Fruit fly (Drosophila melanogaster): ENCODE data around the gene CG16790.
A peak's percentile ranks its signal among the peaks of the same experiment; 100 is the strongest.

CG16790 gene

DNA sequence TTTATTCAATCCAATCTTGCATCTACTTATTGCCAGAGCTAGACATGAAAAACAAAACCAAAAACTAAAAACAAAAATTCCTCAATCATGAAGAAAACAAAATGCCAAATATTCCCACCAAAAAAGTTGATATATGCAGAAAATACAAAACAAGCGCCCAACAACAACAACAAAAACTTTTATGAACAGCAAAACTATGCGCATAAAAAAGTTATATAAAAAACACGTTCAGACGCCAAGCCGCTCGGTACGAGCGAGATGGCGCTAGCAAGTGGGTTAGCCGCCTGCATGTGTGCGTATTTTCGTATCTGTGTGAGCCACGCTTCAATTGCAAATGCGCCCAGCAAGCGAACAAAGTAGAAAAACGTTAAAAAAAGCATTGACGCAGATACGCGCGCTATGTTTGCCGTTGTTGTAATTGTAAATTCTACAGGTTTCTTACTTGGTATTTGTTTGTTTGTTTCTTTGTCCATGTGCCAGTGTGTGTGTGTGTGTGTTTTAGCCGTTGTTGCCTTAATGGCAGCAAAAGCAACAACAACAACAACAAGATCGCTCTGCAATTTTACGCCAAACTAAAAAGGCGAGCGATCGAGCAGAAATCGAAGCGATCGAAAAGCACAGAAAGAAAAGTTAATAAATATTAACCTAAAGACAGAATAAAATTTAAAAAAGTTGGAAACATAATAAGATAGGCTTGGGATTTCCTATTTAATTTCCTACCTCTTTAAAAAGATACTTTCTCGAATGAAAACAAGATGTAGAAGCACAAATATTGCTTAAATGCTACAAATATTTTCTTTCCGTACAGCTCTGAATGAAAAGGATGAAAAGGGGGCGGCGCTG is 23.6 kb upstream of the CG16790 start (continued):
- TF ChIP-seq Blimp-1 (GFP tag; optimal IDR thresholded peaks at IDR 0.05), result no peak
- TF ChIP-seq dsx (GFP tag; optimal IDR thresholded peaks at IDR 0.05; ENCODE audit: poor library complexity, severe bottlenecking), result peak; percentile 82
- TF ChIP-seq ss (GFP tag; optimal IDR thresholded peaks at IDR 0.05), result peak; percentile 48 to 69
- TF ChIP-seq Lpt (GFP tag; optimal IDR thresholded peaks at IDR 0.05), result peak; percentile 60
- TF ChIP-seq CG8319 (GFP tag; optimal IDR thresholded peaks at IDR 0.05), result peak; percentile 11
- peak; percentile 70 for TF ChIP-seq Gug (GFP tag; IDR thresholded peaks at IDR 0.05)
- peak; percentile 4 for TF ChIP-seq topi (GFP tag; optimal IDR thresholded peaks at IDR 0.05)
- peak; percentile 38 to 78 for TF ChIP-seq salr (GFP tag; optimal IDR thresholded peaks at IDR 0.05)
- no peak for TF ChIP-seq Hr39 (GFP tag; optimal IDR thresholded peaks at IDR 0.05)
- TF ChIP-seq fkh (GFP tag; optimal IDR thresholded peaks at IDR 0.05), result peak; percentile 39
- no peak for TF ChIP-seq Hr38 (GFP tag; optimal IDR thresholded peaks at IDR 0.05)
- TF ChIP-seq CG10631 (GFP tag; optimal IDR thresholded peaks at IDR 0.05), result peak; percentile 80
- peak; percentile 9 for TF ChIP-seq esn (GFP tag; optimal IDR thresholded peaks at IDR 0.05)
- TF ChIP-seq CG7368 (GFP tag; optimal IDR thresholded peaks at IDR 0.05), result peak; percentile 57
- no peak for TF ChIP-seq Sox102F (GFP tag; optimal IDR thresholded peaks at IDR 0.05)
- TF ChIP-seq Eip78C (GFP tag), result peak; percentile 95
- TF ChIP-seq CG32006 (GFP tag; optimal IDR thresholded peaks at IDR 0.05), result peak; percentile 79
- TF ChIP-seq CG9139 (GFP tag; optimal IDR thresholded peaks at IDR 0.05), result peak; percentile 29
- peak; percentile 88 for TF ChIP-seq eg (GFP tag; IDR thresholded peaks at IDR 0.05)
- TF ChIP-seq spab (GFP tag; optimal IDR thresholded peaks at IDR 0.05), result peak; percentile 66
- TF ChIP-seq CG15336 (GFP tag; IDR thresholded peaks at IDR 0.05), result peak; percentile 90

DNA sequence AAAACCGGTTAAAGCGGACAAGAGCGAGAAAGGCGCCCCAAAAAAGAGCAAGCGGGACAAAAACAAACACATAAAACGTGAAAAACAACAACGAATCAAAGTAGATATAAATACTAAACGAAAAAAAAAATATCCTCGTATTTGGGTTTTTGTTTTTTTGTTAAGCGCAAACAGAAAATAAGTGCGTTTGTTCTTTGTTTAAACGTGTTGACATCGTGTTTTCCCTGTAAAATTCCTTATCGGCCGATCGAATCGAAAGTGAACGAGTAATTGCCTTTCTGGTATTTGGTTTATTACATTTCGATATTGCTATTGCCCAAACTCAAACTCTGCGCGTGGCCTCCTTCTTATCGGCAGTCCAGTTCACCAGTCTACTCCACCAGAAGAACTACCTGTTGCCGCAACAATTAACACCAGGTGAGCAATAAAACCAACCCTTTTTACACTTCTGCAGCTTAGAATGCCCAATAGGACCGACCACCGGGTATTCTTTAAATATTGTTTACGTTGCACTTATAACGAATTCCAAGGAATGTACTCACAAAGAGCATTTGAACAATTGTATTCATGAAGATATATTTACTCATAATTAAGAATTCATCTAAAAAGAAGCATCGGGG is 21.9 kb upstream of the CG16790 start:
- TF ChIP-seq fkh (GFP tag; optimal IDR thresholded peaks at IDR 0.05) (peak; percentile 17), spab (GFP tag; optimal IDR thresholded peaks at IDR 0.05) (no peak), CG15336 (GFP tag; IDR thresholded peaks at IDR 0.05) (no peak), Blimp-1 (GFP tag; optimal IDR thresholded peaks at IDR 0.05) (peak; percentile 11), topi (GFP tag; optimal IDR thresholded peaks at IDR 0.05) (no peak), CG3032 (tag; optimal IDR thresholded peaks at IDR 0.05) (no peak)

DNA sequence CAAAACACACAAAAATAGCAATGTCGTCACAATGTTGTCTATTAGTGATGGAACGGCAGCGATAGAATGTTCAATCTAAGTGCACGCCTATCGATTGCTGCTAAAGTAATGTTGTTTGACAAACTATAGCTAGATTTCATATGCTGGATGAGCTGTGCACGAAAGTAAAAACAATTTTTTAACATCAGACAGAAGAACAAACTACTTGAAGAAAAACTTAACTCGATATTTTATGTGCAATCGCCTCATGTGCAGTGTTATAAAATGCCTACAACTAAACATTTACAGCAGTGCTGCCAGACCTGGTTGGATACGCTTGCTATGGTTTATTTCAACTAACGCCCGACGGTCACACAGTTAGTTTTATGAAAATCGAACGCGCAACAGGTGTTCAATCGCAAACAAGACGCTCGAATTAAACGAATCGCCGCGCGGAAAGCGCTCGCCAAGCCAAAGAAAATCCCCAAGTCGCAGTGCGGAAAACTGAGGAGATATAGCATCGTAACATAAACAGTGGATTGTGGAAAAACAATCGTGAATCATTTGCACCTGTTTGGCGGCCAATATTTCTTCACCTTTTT is 21.0 kb upstream of the CG16790 start, which contains the start of the genes bocks and CG8312:
bocks (minus strand) TSS at position 51 of the 581 bp plus-strand sequence.
CG8312 (plus strand) TSS at position 358 of the 581 bp plus-strand sequence.
- TF ChIP-seq Eip75B (GFP tag; optimal IDR thresholded peaks at IDR 0.05), result no peak
- TF ChIP-seq esn (GFP tag; optimal IDR thresholded peaks at IDR 0.05), result peak; percentile 37
- peak; percentile 44 for TF ChIP-seq topi (GFP tag; optimal IDR thresholded peaks at IDR 0.05)
- no peak for TF ChIP-seq CG11294 (GFP tag; IDR thresholded peaks at IDR 0.05)
- TF ChIP-seq ss (GFP tag; optimal IDR thresholded peaks at IDR 0.05), result peak in 1 of 2 experiments; percentile 14
- no peak for TF ChIP-seq Smox (GFP tag; optimal IDR thresholded peaks at IDR 0.05)
- no peak for TF ChIP-seq Hr38 (GFP tag; optimal IDR thresholded peaks at IDR 0.05)
- no peak for TF ChIP-seq CG3032 (tag; optimal IDR thresholded peaks at IDR 0.05)
- no peak for TF ChIP-seq Sox15 (GFP tag; optimal IDR thresholded peaks at IDR 0.05)
- no peak for TF ChIP-seq Sox102F (GFP tag; optimal IDR thresholded peaks at IDR 0.05)
- TF ChIP-seq CG6792 (GFP tag; optimal IDR thresholded peaks at IDR 0.05), result peak; percentile 16
- TF ChIP-seq CG31627 (GFP tag; optimal IDR thresholded peaks at IDR 0.05), result peak; percentile 52
- peak; percentile 12 for TF ChIP-seq cyc (GFP tag; optimal IDR thresholded peaks at IDR 0.05)
- no peak for TF ChIP-seq CG16779 (tag; optimal IDR thresholded peaks at IDR 0.05)
- TF ChIP-seq OdsH (GFP tag; optimal IDR thresholded peaks at IDR 0.05), result no peak
- TF ChIP-seq CG8119 (GFP tag; IDR thresholded peaks at IDR 0.05), result no peak
- no peak for TF ChIP-seq Eip93F (GFP tag; optimal IDR thresholded peaks at IDR 0.05)
- no peak for TF ChIP-seq Hr4 (GFP tag; optimal IDR thresholded peaks at IDR 0.05)
- peak; percentile 30 for TF ChIP-seq lz (GFP tag; optimal IDR thresholded peaks at IDR 0.05)
- no peak for TF ChIP-seq CG7368 (GFP tag; optimal IDR thresholded peaks at IDR 0.05)
- TF ChIP-seq pdm3 (GFP tag; optimal IDR thresholded peaks at IDR 0.05), result peak; percentile 35
- TF ChIP-seq CG32006 (GFP tag; optimal IDR thresholded peaks at IDR 0.05), result no peak
- no peak for TF ChIP-seq CG8632 (GFP tag; optimal IDR thresholded peaks at IDR 0.05)
- no peak for TF ChIP-seq Lpt (GFP tag; optimal IDR thresholded peaks at IDR 0.05)
- TF ChIP-seq Ets96B (tag; optimal IDR thresholded peaks at IDR 0.05), result no peak
- no peak for TF ChIP-seq CG10669 (GFP tag; optimal IDR thresholded peaks at IDR 0.05)
- TF ChIP-seq Ets21C (GFP tag; optimal IDR thresholded peaks at IDR 0.05), result no peak
- TF ChIP-seq CG11762 (GFP tag; optimal IDR thresholded peaks at IDR 0.05; ENCODE audit: insufficient read depth), result no peak
- no peak for TF ChIP-seq CG15336 (GFP tag; IDR thresholded peaks at IDR 0.05)
- no peak for TF ChIP-seq spab (GFP tag; optimal IDR thresholded peaks at IDR 0.05)
- TF ChIP-seq CG6276 (GFP tag; optimal IDR thresholded peaks at IDR 0.05), result no peak
- peak; percentile 53 for TF ChIP-seq Sox14 (GFP tag; optimal IDR thresholded peaks at IDR 0.05)

All from whole organism, prepupa.